Worm (Caenorhabditis elegans): Measurements from ENCODE around the gene ZC239.20.
"Not testable (repeated sequence)": the region's sequence is repeated elsewhere in the genome, so short reads cannot be mapped to it uniquely, and the experiment has no call there.

Gene ZC239.20

ce11 chrII:3201242-3201641, 5.1 kb downstream of the ZC239.20 start, which contains the start of gene sri-48:
TSS of gene sri-48 (minus strand) at chrII:3201342.
- not testable (repeated sequence) for TF ChIP-seq lin-35 (GFP tag; optimal IDR thresholded peaks at IDR 0.05); sdz-38 (tag; optimal IDR thresholded peaks at IDR 0.05); xnd-1 (tag; optimal IDR thresholded peaks at IDR 0.05)

ce11 chrII:3198998-3199397, 7.3 kb downstream of the ZC239.20 start, which contains the start of gene sri-51:
TSS of gene sri-51 (minus strand) at chrII:3199098.
- no peak for TF ChIP-seq aptf-2 (GFP tag; conservative IDR thresholded peaks at IDR 0.05)
- TF ChIP-seq cebp-1 (GFP tag; IDR thresholded peaks at IDR 0.05): no peak
- no peak for TF ChIP-seq cebp-1 (tag; optimal IDR thresholded peaks at IDR 0.05)
- TF ChIP-seq repo-1 (tag; optimal IDR thresholded peaks at IDR 0.05): no peak
- TF ChIP-seq efl-1 (GFP tag; optimal IDR thresholded peaks at IDR 0.05): no peak
- no peak for TF ChIP-seq rcor-1 (GFP tag; IDR thresholded peaks at IDR 0.05)
- no peak for TF ChIP-seq T26A5.8 (tag; optimal IDR thresholded peaks at IDR 0.05)

ce11 chrII:3196966-3197365, 9.4 kb downstream of the ZC239.20 start, which contains the start of gene gcy-15:
TSS of gene gcy-15 (minus strand) at chrII:3197066.
- TF ChIP-seq dpff-1 (tag; optimal IDR thresholded peaks at IDR 0.05) (no peak), dpl-1 (GFP tag; optimal IDR thresholded peaks at IDR 0.05) (no peak), lag-1 (GFP tag; IDR thresholded peaks at IDR 0.05) (no peak), ztf-22 (GFP tag; optimal IDR thresholded peaks at IDR 0.05) (no peak), rpc-1 (optimal IDR thresholded peaks at IDR 0.05) (no peak), rpc-1 (tag; optimal IDR thresholded peaks at IDR 0.05) (no peak), ZK185.1 (tag; optimal IDR thresholded peaks at IDR 0.05; ENCODE audit: poor library complexity, severe bottlenecking) (no peak), C17E4.6 (GFP tag; IDR thresholded peaks at IDR 0.05) (no peak), die-1 (tag; optimal IDR thresholded peaks at IDR 0.05) (no peak), F52B5.7 (tag; optimal IDR thresholded peaks at IDR 0.05) (no peak)

- no peak for TF ChIP-seq attf-6 (GFP tag; IDR thresholded peaks at IDR 0.05)
- no peak for TF ChIP-seq lsl-1 (GFP tag; optimal IDR thresholded peaks at IDR 0.05)
- TF ChIP-seq madf-10 (tag; optimal IDR thresholded peaks at IDR 0.05): no peak
- TF ChIP-seq snpc-4 (GFP tag; optimal IDR thresholded peaks at IDR 0.05): no peak
- TF ChIP-seq snpc-4 (tag; optimal IDR thresholded peaks at IDR 0.05): peak in 1 of 4 experiments; percentile 68
- TF ChIP-seq athp-1 (tag; optimal IDR thresholded peaks at IDR 0.05): no peak
- peak; percentile 69; the same call in 1 of the 2 replicates for TF ChIP-seq zfh-2 (GFP tag; conservative IDR thresholded peaks at IDR 0.05)
- TF ChIP-seq Y56A3A.18 (GFP tag; IDR thresholded peaks at IDR 0.05): no peak
- TF ChIP-seq ztf-18 (tag; optimal IDR thresholded peaks at IDR 0.05): no peak
- TF ChIP-seq dpl-1 (GFP tag; optimal IDR thresholded peaks at IDR 0.05): no peak
These were observed 10.6 kb downstream of the ZC239.20 start for ce11 chrII:3195739-3196138.

ce11 chrII:3191544-3191943, 14.8 kb downstream of the ZC239.20 start, which contains the start of gene Y27F2A.9:
TSS of gene Y27F2A.9 (minus strand) at chrII:3191644.
- not testable (repeated sequence) for TF ChIP-seq rcor-1 (GFP tag; IDR thresholded peaks at IDR 0.05); tlf-1 (GFP tag; optimal IDR thresholded peaks at IDR 0.05); B0336.3 (GFP tag; IDR thresholded peaks at IDR 0.05)

ce11 chrII:3189038-3189437, 17.3 kb downstream of the ZC239.20 start, which contains the start of gene Y27F2A.11:
TSS of gene Y27F2A.11 (plus strand) at chrII:3189338.
- not testable (repeated sequence) for TF ChIP-seq F22D6.2, sdz-38, T26A5.8 (tag; optimal IDR thresholded peaks at IDR 0.05)
